Worm (Caenorhabditis elegans) whole organism, early embryonic: ENCODE results near the gene nape-2.

Source experiments
- F13C5.2 ChIP-seq: sonication (generic microtip); optimal IDR thresholded peaks from 2 replicates; lab custom pipeline; 2017; ENCODE audit warnings: mild to moderate bottlenecking, missing genetic modification characterization, inconsistent platforms, missing compliant biosample characterization
- ama-1 ChIP-seq: fragments of 150-350 bp; optimal IDR thresholded peaks from 2 replicates; lab custom pipeline; 2014
- hmbx-1 ChIP-seq: sonication (generic microtip); optimal IDR thresholded peaks from 2 replicates; lab custom pipeline; 2016; ENCODE audit warnings: mild to moderate bottlenecking, missing genetic modification characterization, missing compliant biosample characterization
- pes-1 ChIP-seq: fragments of 200-800 bp; sonication (Bioruptor generic); IDR thresholded peaks from 2 replicates; pipeline ENCODE4 v1.3.6; 2022; ENCODE audit warnings: missing genetic modification reagents, missing genetic modification characterization, missing compliant biosample characterization
- sea-1 ChIP-seq: fragments of 200-800 bp; sonication (Bioruptor generic); conservative IDR thresholded peaks from 2 replicates; pipeline ENCODE4 v1.3.6; 2022; ENCODE audit warnings: missing genetic modification characterization, missing compliant biosample characterization
- tbx-11 ChIP-seq: fragments of 200-800 bp; sonication (Bioruptor generic); IDR thresholded peaks from 2 replicates; pipeline ENCODE4 v1.3.6; 2022; ENCODE audit warnings: missing genetic modification characterization, missing compliant biosample characterization
- tbx-37 ChIP-seq: fragments of 200-800 bp; sonication (Bioruptor generic); conservative IDR thresholded peaks from 2 replicates; pipeline ENCODE4 v1.3.6; 2022; ENCODE audit warnings: missing genetic modification reagents, missing genetic modification characterization, missing compliant biosample characterization

- no peak for TF ChIP-seq F13C5.2
- TF ChIP-seq hmbx-1 = no peak
- no peak for TF ChIP-seq pes-1 (GFP tag; lab: Robert Waterston, UW)
- TF ChIP-seq tbx-37 (GFP tag; lab: Robert Waterston, UW) = no peak
- no peak for TF ChIP-seq ama-1 (lab: Kevin White, UChicago)
- TF ChIP-seq tbx-11 = no peak
- TF ChIP-seq sea-1 = no peak
These were observed 13.4 kb downstream of the nape-2 start, which contains the start of gene Y37E11AM.2 for ce11 chrIV:3725361-3725760.
